Fruit fly (Drosophila melanogaster): ENCODE results near the gene CG11722.

The CG11722 gene

DNA sequence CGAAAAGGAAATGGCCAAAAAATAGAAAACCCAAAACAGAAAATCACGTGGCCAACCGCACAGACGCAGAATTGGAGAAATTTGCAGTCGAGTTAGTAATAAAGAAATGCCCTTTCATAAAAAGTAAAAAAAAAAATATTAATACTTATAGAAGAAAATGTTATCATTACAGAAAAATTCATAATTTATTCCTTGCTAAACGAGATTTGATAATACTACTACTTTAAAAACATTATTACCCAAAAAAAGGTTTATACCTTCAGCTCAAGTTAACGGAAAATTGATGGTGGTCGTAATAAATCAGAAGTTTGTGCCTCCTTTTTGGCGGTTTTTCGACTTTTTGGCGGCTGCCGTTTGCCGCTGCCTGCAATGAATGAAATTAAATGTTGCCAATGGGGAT is 17.0 kb downstream of the CG11722 start:
- TF ChIP-seq EcR (GFP tag; optimal IDR thresholded peaks at IDR 0.05) (no peak), Dll (optimal IDR thresholded peaks at IDR 0.05) (no peak), pan (optimal IDR thresholded peaks at IDR 0.05) (no peak), CG8478 (optimal IDR thresholded peaks at IDR 0.05) (no peak)

DNA sequence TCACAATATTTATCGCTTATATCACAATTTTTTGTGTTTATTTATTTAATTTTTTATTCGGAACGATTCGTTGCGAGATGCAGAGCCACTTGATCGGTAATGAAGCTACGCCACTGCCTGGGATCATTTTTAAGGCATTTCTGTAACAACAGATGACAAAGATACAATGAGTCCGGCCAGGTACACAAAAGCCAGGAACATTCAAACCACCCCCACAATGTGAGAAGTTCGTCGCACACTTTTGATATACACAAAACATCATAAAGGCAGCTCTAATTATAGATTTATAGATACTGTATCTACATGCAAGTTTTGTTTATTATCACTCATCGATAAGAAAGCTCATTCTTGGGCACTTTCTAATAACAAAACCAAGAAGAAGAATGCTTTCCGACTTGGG is 20.3 kb downstream of the CG11722 start, which contains the start of gene CG31407:
CG31407 (minus strand) TSS at position 101 of the 400 bp plus-strand sequence.
- TF ChIP-seq CG8478 (optimal IDR thresholded peaks at IDR 0.05) = no peak
- TF ChIP-seq EcR (GFP tag; optimal IDR thresholded peaks at IDR 0.05) = no peak
- no peak for TF ChIP-seq pan (optimal IDR thresholded peaks at IDR 0.05)
- TF ChIP-seq Dll (optimal IDR thresholded peaks at IDR 0.05) = no peak
- TF ChIP-seq usp (GFP tag; optimal IDR thresholded peaks at IDR 0.05) = no peak
- TF ChIP-seq psq (optimal IDR thresholded peaks at IDR 0.05) = no peak

DNA sequence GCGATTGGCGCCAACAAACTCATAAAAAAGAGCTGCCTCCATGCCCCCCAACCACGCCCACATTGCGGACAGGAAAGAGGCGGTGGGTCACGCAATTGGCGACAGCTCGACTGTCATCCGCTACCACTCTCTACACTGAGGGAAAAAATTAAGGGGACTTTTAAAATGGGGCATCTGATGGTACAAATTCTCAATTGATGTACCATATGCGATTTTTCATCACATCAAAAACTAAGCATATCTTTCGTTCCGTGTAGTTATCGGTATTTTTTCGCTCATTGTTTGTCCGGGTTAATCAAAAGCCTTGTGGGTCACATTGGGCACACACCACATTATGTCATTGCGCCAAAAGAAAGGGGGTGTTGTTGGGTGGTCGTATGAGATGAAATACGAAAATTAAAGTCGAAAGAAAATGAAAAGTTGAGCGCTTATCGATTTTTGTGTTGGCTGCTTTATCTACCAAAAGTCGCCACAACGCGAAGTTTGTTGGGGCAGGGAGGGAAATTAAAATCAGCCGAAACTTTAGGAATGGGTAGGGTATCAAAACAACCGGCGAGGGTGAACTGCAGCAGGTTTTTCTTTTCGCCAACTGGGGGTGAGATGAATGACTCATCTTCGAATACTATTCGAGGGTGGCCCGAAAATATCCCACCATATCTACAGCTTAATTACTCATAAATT is 21.2 kb downstream of the CG11722 start:
- TF ChIP-seq CG8478 (optimal IDR thresholded peaks at IDR 0.05) (no peak), Dll (optimal IDR thresholded peaks at IDR 0.05) (no peak), usp (GFP tag; optimal IDR thresholded peaks at IDR 0.05) (no peak), EcR (GFP tag; optimal IDR thresholded peaks at IDR 0.05) (no peak), psq (optimal IDR thresholded peaks at IDR 0.05) (no peak), pan (optimal IDR thresholded peaks at IDR 0.05) (no peak)

DNA sequence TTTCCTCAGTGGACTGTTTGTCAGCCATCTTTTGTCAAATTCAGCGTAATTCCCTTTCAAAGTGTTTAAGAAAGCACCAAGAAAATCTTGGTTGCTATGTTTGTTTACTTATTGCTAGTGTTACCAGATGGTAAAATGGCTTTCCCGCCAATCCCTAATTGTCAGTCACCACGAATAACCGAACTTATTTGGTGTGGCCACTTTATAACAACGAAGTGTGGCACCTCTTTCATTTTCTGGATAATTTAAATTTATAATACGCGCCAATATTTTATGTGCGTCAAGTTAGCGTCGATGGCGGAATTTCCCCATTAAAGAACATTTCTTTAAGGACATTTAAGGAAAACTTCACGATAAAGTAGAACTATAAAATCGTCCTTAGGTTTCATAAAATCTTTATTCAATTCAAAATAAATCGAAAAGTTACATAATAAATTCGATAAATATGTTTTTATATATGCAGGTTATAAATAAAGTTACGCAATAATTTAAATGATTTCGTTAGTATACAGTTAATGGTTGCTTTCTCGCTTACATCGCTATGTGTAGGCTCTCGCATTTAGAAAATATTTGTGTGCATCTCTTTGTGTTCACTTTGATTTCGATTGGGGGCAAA is 44.1 kb downstream of the CG11722 start, which contains the start of gene CG5359:
CG5359 (minus strand) TSS at position 103 of the 616 bp plus-strand sequence.
- TF ChIP-seq CG8478 (optimal IDR thresholded peaks at IDR 0.05) = no peak
- no peak for TF ChIP-seq pan (optimal IDR thresholded peaks at IDR 0.05)
- TF ChIP-seq EcR (GFP tag; optimal IDR thresholded peaks at IDR 0.05) = no peak
- no peak for TF ChIP-seq usp (GFP tag; optimal IDR thresholded peaks at IDR 0.05)
- no peak for TF ChIP-seq psq (optimal IDR thresholded peaks at IDR 0.05)

DNA sequence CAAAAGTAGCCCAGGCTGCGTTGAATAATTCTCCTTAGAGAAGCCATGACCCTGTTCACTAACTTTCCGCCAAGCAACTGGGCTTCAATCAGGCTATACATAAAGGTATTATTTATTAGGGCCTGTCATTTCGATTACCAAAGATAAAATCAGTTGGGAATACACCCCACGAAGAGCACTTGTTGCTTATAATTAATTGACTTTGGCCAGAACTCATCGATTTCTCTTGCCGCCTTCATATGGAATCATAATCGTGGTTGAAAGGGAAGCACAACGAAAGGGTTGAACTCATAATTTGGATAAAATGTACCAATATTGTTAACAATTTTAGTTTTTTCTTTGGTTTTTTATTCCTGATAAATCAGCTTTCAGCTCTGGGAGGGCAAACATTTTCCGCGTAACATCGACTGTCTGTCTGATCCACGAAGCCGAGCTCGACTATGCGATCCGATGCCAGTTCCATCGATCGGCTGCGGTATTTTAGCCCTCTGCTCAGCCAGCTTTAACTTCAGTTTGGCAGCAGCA is 48.6 kb downstream of the CG11722 start, which contains the start of the genes Gr85a and Spn85F:
Gr85a (minus strand) TSS at position 101 of the 525 bp plus-strand sequence.
Spn85F (plus strand) TSS at position 475 of the 525 bp plus-strand sequence.
- TF ChIP-seq EcR (GFP tag; optimal IDR thresholded peaks at IDR 0.05) = no peak
- no peak for TF ChIP-seq usp (GFP tag; optimal IDR thresholded peaks at IDR 0.05)
- TF ChIP-seq CG8478 (optimal IDR thresholded peaks at IDR 0.05) = no peak
- no peak for TF ChIP-seq Dll (optimal IDR thresholded peaks at IDR 0.05)
- TF ChIP-seq pan (optimal IDR thresholded peaks at IDR 0.05) = no peak
- no peak for TF ChIP-seq psq (optimal IDR thresholded peaks at IDR 0.05)
